Worm (Caenorhabditis elegans) whole organism, L4 larva: ENCODE measurements around the gene nhx-1.

Experiments used
- ama-1 ChIP-seq: fragments of 150-350 bp; optimal IDR thresholded peaks from 2 replicates; lab custom pipeline; 2014; ENCODE audit warnings: inconsistent platforms, mixed read lengths
- dmd-8 ChIP-seq: fragments of 200-800 bp; sonication (Bioruptor generic); IDR thresholded peaks from 2 replicates; pipeline ENCODE4 v1.3.6; 2022; ENCODE audit warnings: missing genetic modification characterization, missing compliant biosample characterization
- snpc-1.2 ChIP-seq: fragments of 200-800 bp; sonication (Bioruptor generic); IDR thresholded peaks from 2 replicates; pipeline ENCODE4 v1.3.6; 2022; ENCODE audit warnings: missing genetic modification reagents, missing genetic modification characterization, missing compliant biosample characterization
- vab-7 ChIP-seq: fragments of 200-800 bp; sonication (Bioruptor generic); IDR thresholded peaks from 2 replicates; pipeline ENCODE4 v1.3.6; 2022; ENCODE audit warnings: missing genetic modification reagents, missing genetic modification characterization, missing compliant biosample characterization

ce11 chrX:16058845-16059244, 41.9 kb downstream of the nhx-1 start, which contains the start of gene T27A8.2:
- no peak for TF ChIP-seq ama-1
- TF ChIP-seq vab-7 (GFP tag; lab: Robert Waterston, UW) = no peak
- no peak for TF ChIP-seq snpc-1.2 (GFP tag; lab: Robert Waterston, UW)
- TF ChIP-seq dmd-8 (GFP tag; lab: Robert Waterston, UW) = no peak
